Worm (Caenorhabditis elegans) whole organism, L4/young adult: ENCODE measurements around the gene tpan-1.

Source experiments
- W03F9.2 ChIP-seq: fragments of 150-350 bp; optimal IDR thresholded peaks from 2 replicates; lab custom pipeline; 2014; ENCODE audit warnings: missing biosample characterization, missing genetic modification characterization
- dao-5 ChIP-seq: sonication (generic microtip); optimal IDR thresholded peaks from 2 replicates; lab custom pipeline; 2016; ENCODE audit warnings: missing genotype, missing genetic modification characterization, moderate library complexity, missing compliant biosample characterization
- him-1 ChIP-seq: sonication (generic microtip); optimal IDR thresholded peaks from 2 replicates; lab custom pipeline; 2016; ENCODE audit warnings: missing genotype, missing genetic modification reagents, missing genetic modification characterization, missing compliant biosample characterization

tpan-1 gene

ce11 chrV:20789105-20789504, at the start of gene tpan-1:
tpan-1 (plus strand) TSS chrV:20789502.
- TF ChIP-seq him-1 (tag; lab: Kevin White, UChicago) (peak; percentile 94), dao-5 (tag; lab: Kevin White, UChicago) (no peak)

DNA sequence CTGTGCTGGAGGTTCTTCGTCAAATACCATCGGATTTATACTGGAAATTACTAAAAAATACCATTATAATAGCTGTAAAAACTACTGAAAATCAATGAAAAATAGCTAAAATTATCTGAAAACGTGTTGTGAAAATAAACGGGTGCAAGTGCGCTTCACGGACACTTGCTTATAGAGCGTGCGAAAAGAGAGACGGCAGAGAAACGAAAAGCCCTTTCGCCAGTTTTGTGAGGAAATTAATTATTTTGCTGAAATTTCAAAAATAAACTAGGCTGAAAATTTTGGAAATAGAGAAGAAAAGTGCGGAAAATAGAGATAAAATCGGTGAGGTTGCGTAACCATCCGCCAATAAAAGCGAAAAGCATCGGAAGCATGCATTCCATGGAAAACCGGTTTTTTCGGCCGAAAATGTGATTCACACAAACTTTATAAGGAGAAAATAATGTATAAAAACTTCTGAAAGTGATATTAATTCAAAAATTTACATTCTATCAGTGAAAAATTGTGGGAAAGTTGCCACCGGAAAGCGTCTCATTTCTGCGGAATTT, 44.9 kb upstream of the tpan-1 start, which contains the start of gene dnj-25:
TSS of gene dnj-25 (minus strand) at position 57 of the 548 bp plus-strand sequence.
- TF ChIP-seq him-1 (tag; lab: Kevin White, UChicago) (no peak), W03F9.2 (tag; lab: Kevin White, UChicago) (no peak), dao-5 (tag; lab: Kevin White, UChicago) (no peak)

DNA sequence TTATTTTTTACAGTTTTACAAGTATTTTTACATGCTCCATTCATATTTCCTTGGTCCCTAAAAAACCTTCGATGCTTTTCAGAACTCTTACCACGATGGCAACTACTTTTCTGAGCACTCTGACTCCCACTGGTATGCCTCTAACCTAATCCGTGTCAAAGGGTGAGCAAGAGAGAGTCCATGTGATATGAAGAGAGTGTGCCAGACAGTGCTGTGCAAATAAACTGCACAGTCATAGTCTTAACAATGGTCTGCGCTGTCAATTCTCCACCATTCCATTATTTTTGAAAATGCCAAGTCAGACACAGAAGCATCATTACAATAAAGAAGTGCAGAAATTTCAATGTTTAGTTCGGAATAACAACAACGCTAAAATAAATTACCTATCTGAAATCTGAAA, 44.0 kb upstream of the tpan-1 start:
- TF ChIP-seq him-1 (tag; lab: Kevin White, UChicago) = no peak
- no peak for TF ChIP-seq dao-5 (tag; lab: Kevin White, UChicago)
- no peak for TF ChIP-seq W03F9.2 (tag; lab: Kevin White, UChicago)

ce11 chrV:20746805-20747204, 42.5 kb upstream of the tpan-1 start:
- TF ChIP-seq him-1 (tag; lab: Kevin White, UChicago) (no peak), dao-5 (tag; lab: Kevin White, UChicago) (no peak), W03F9.2 (tag; lab: Kevin White, UChicago) (no peak)

ce11 chrV:20747964-20748363, 41.3 kb upstream of the tpan-1 start:
- TF ChIP-seq dao-5 (tag; lab: Kevin White, UChicago) = no peak
- no peak for TF ChIP-seq him-1 (tag; lab: Kevin White, UChicago)
- no peak for TF ChIP-seq W03F9.2 (tag; lab: Kevin White, UChicago)

DNA sequence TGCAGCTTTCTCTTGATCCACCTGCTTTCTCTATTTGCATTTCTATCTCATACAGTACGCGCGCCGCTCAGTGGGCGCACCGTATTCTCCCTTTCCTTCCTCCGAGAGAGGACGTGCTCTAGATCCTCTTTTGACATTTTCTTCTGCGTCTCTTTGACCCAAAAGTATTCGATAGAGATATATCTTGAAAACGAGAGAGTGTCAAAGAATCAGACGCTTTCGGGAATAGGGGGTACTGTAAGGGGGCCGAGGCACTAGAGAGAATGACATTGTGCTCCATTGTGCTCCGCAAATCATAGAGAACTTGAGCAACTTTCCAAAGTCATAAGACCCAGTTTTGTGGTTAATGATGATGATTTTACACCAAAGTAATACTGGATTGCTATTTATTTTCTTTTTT, 40.2 kb upstream of the tpan-1 start:
- TF ChIP-seq W03F9.2 (tag; lab: Kevin White, UChicago) = no peak
- no peak for TF ChIP-seq dao-5 (tag; lab: Kevin White, UChicago)
- no peak for TF ChIP-seq him-1 (tag; lab: Kevin White, UChicago)

DNA sequence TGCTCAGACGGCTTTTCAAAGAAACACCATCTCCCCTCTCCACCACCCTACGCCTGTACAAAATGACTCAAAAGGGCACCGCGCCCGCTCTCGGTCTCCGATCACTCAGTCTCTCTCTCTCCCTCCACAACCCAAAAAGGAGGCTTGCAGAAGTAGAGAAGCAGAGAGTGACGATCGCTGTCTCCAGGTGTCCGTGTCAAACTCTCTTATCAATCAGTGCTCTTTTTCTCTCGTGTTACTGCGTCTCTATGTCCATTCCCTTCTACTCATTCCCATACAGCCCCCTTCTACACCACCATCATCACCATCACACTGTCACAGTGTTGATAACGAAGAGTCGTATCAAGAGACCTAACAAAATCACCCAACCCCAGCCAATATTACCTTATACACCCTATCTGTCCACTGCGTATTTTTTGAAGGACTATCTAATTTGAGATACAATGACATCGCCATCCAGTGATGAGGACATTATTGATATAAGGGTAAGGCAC, 36.6 kb upstream of the tpan-1 start, which contains the start of gene pha-4:
TSS of gene pha-4 (plus strand) at position 444 of the 494 bp plus-strand sequence.
- TF ChIP-seq dao-5 (tag; lab: Kevin White, UChicago) (no peak), him-1 (tag; lab: Kevin White, UChicago) (no peak), W03F9.2 (tag; lab: Kevin White, UChicago) (no peak)

ce11 chrV:20753838-20754503, 35.3 kb upstream of the tpan-1 start:
- TF ChIP-seq W03F9.2 (tag; lab: Kevin White, UChicago) (no peak), him-1 (tag; lab: Kevin White, UChicago) (no peak), dao-5 (tag; lab: Kevin White, UChicago) (no peak)

DNA sequence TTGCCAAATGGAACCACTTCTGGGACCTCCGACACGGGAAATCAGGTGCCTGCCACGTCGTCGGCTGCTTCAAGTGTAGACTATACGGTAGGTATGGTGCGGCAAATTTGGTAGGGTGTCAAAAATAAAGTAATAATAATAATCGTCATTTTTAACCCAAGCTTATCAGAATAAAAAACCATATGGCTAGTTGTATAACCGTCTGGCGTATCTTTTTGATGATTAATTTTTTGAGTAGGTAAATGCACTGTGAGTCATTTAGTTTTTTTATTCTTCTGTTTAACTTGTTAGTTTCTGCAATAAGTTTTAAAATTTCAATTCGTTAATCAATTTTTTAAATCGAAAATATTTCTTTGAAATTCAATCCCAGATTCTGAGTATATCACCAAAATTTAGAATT, 33.8 kb upstream of the tpan-1 start:
- TF ChIP-seq dao-5 (tag; lab: Kevin White, UChicago) = no peak
- TF ChIP-seq him-1 (tag; lab: Kevin White, UChicago) = no peak
- no peak for TF ChIP-seq W03F9.2 (tag; lab: Kevin White, UChicago)

DNA sequence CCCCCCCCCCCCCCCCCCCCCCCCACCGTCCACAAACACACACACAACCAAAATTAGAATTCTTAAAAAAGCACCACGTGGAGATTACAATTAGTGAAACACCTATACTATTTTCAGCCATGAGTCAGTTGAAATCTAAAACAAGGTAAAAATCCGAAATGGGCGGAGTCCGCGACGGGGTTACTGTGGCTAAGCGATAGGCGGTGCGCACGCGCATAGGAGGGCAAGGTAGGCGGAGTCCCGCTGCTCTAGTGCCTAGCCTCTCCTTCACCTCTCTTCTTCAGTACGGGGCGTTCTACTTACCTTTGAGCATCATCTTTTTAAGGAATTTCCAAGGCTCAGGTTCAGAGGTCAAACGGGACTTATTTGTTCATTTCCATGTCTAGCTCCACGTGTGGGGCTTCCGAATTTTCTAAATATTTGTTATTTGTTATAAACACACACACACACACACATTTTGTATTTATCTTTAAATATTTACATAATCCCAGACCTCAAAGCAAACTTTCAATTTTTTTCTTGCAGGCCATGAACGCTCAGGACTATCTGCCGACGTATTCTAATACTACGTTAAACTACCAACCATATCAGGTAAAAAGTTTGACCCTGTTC, 32.8 kb upstream of the tpan-1 start:
- no peak for TF ChIP-seq W03F9.2 (tag; lab: Kevin White, UChicago)
- no peak for TF ChIP-seq him-1 (tag; lab: Kevin White, UChicago)
- no peak for TF ChIP-seq dao-5 (tag; lab: Kevin White, UChicago)

DNA sequence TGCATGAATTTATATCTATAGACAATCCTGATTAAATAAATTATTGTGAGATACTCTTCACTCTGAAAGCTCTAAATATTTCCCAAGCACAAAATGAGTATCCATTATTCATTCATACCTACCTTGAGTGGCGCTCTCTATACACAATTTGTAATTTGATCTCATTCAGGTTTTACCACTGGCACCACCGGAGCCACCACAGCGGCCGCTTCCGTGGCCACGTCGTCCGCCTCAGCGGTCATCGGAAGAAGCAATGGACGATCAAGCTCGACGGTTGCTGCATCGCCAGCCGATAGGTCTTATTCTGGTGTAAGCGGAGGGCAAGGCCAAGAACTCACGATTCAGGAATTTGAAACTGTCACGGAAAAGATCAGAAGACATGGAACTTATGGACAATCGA, 32.0 kb upstream of the tpan-1 start:
- TF ChIP-seq dao-5 (tag; lab: Kevin White, UChicago) (no peak), W03F9.2 (tag; lab: Kevin White, UChicago) (no peak), him-1 (tag; lab: Kevin White, UChicago) (no peak)

ce11 chrV:20758106-20758505, 31.2 kb upstream of the tpan-1 start:
- TF ChIP-seq dao-5 (tag; lab: Kevin White, UChicago) = no peak
- TF ChIP-seq W03F9.2 (tag; lab: Kevin White, UChicago) = no peak
- TF ChIP-seq him-1 (tag; lab: Kevin White, UChicago) = no peak

DNA sequence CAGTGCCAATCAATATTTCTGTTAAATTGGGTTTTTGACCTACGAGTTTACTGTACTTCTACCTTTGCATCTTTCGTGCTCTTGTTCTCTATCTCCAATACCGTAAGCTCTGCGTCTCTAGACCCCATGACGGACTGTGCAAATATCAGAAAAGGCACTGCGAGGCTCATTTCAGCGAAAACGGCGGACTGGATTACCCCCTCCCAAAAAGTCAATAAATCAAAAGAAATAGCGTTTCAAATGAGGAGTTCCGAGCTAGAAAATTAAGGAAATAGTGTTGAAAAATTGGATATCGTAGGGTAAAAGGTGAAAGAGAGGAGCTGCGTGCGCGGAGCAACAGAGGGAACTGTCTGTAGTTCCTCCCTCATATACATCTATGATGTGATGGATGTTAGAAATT, 27.5 kb upstream of the tpan-1 start:
- no peak for TF ChIP-seq him-1 (tag; lab: Kevin White, UChicago)
- no peak for TF ChIP-seq dao-5 (tag; lab: Kevin White, UChicago)
- TF ChIP-seq W03F9.2 (tag; lab: Kevin White, UChicago) = no peak
